Fruit fly (Drosophila melanogaster): Measurements from ENCODE around the gene CG4592.

The CG4592 gene

dm6 chr2L:9918020-9918959 is 3.1 kb upstream of the CG4592 start, which contains the start of the genes CG5885 and CG4598 (continued):
- TF ChIP-seq zen (tag; optimal IDR thresholded peaks at IDR 0.05) (peak; percentile 7), hkb (optimal IDR thresholded peaks at IDR 0.05) (no peak), hkb (GFP tag; IDR thresholded peaks at IDR 0.05) (peak; percentile 84), Doc3 (GFP tag; IDR thresholded peaks at IDR 0.05; ENCODE audit: partially characterized antibody) (peak; percentile 59; the same call in 2 of the 3 replicates), CG12942 (GFP tag; optimal IDR thresholded peaks at IDR 0.05) (peak; percentile 63), CG11723 (GFP tag; optimal IDR thresholded peaks at IDR 0.05) (peak; percentile 21), CG4282 (GFP tag; optimal IDR thresholded peaks at IDR 0.05) (no peak), Pdp1 (GFP tag; optimal IDR thresholded peaks at IDR 0.05) (peak; percentile 16 to 68), Gsc (GFP tag; IDR thresholded peaks at IDR 0.05) (no peak), Dref (GFP tag; IDR thresholded peaks at IDR 0.05) (peak; percentile 94), CG12659 (GFP tag; optimal IDR thresholded peaks at IDR 0.05) (peak; percentile 78), CG3838 (GFP tag; optimal IDR thresholded peaks at IDR 0.05) (peak; percentile 57), CG34224 (GFP tag; IDR thresholded peaks at IDR 0.05; ENCODE audit: partially characterized antibody) (peak; percentile 72; the same call in 2 of the 3 replicates), CG10267 (tag; optimal IDR thresholded peaks at IDR 0.05) (peak; percentile 71), NC2β (GFP tag; optimal IDR thresholded peaks at IDR 0.05) (peak; percentile 44), CG34376 (GFP tag; optimal IDR thresholded peaks at IDR 0.05) (peak; percentile 3), Fer2 (tag; optimal IDR thresholded peaks at IDR 0.05) (peak; percentile 57), crc (GFP tag; optimal IDR thresholded peaks at IDR 0.05) (peak; percentile 22), CG14441 (GFP tag; IDR thresholded peaks at IDR 0.05) (no peak), PHDP (tag; optimal IDR thresholded peaks at IDR 0.05) (peak; percentile 65), Usf (GFP tag; optimal IDR thresholded peaks at IDR 0.05) (no peak), Aef1 (GFP tag; IDR thresholded peaks at IDR 0.05) (peak; percentile 43; the same call in 2 of the 3 replicates), CG12104 (GFP tag; optimal IDR thresholded peaks at IDR 0.05) (peak; percentile 45), ash1 (GFP tag; optimal IDR thresholded peaks at IDR 0.05) (no peak), Eip74EF (GFP tag; optimal IDR thresholded peaks at IDR 0.05) (peak in 1 of 2 experiments; percentile 22), CG8359 (GFP tag; optimal IDR thresholded peaks at IDR 0.05; ENCODE audit: borderline replicate concordance) (no peak), ac (GFP tag; optimal IDR thresholded peaks at IDR 0.05) (no peak), ci (GFP tag; IDR thresholded peaks at IDR 0.05) (peak; percentile 85), Sry-δ (GFP tag; optimal IDR thresholded peaks at IDR 0.05) (peak; percentile 82), CG13296 (GFP tag; optimal IDR thresholded peaks at IDR 0.05) (peak; percentile 55), bigmax (GFP tag; optimal IDR thresholded peaks at IDR 0.05) (no peak), insv (GFP tag; optimal IDR thresholded peaks at IDR 0.05) (peak in 1 of 2 experiments; percentile 82), CG12236 (GFP tag; optimal IDR thresholded peaks at IDR 0.05) (no peak), tna (GFP tag; IDR thresholded peaks at IDR 0.05; ENCODE audit: partially characterized antibody) (peak; percentile 48), HLH54F (GFP tag; optimal IDR thresholded peaks at IDR 0.05) (peak; percentile 41), usp (GFP tag; optimal IDR thresholded peaks at IDR 0.05) (no peak), CG31224 (GFP tag; IDR thresholded peaks at IDR 0.05) (no peak), CG14860 (GFP tag; IDR thresholded peaks at IDR 0.05; ENCODE audit: partially characterized antibody) (peak; percentile 68), CG12155 (GFP tag; optimal IDR thresholded peaks at IDR 0.05) (peak; percentile 69), dpn (GFP tag; optimal IDR thresholded peaks at IDR 0.05) (peak; percentile 38 to 74), ems (GFP tag; optimal IDR thresholded peaks at IDR 0.05) (peak; percentile 11), CG3163 (GFP tag; optimal IDR thresholded peaks at IDR 0.05) (no peak), Hr39 (optimal IDR thresholded peaks at IDR 0.05) (no peak), bcd (GFP tag; optimal IDR thresholded peaks at IDR 0.05) (peak; percentile 37), jing (GFP tag; optimal IDR thresholded peaks at IDR 0.05) (peak; percentile 50), z (GFP tag; IDR thresholded peaks at IDR 0.05) (no peak), Doc2 (GFP tag; IDR thresholded peaks at IDR 0.05) (no peak), CG13624 (GFP tag; optimal IDR thresholded peaks at IDR 0.05) (peak; percentile 32), Awh (GFP tag; IDR thresholded peaks at IDR 0.05) (peak; percentile 78)
